Worm (Caenorhabditis elegans): ENCODE measurements around the gene cyp-13A11.

- TF ChIP-seq ama-1 (optimal IDR thresholded peaks at IDR 0.05) (no peak), aly-1 (tag; optimal IDR thresholded peaks at IDR 0.05) (no peak), hmg-4 (GFP tag; optimal IDR thresholded peaks at IDR 0.05) (no peak), scrt-1 (GFP tag; IDR thresholded peaks at IDR 0.05) (no peak), F13C5.2 (tag; optimal IDR thresholded peaks at IDR 0.05) (no peak)
Observed at ce11 chrIII:13055342-13055741, 34.5 kb downstream of the cyp-13A11 start, which contains the start of gene F54F12.1.

Measured in whole organism, early embryonic.